Fruit fly (Drosophila melanogaster) whole organism, adult: ENCODE measurements around the gene CG7573.

Experiments used
- CG11617 ChIP-seq: fragments of 200-800 bp; sonication (Bioruptor generic); optimal IDR thresholded peaks from 2 replicates; lab custom pipeline; 2017; ENCODE audit warnings: mild to moderate bottlenecking, missing biosample characterization, missing genetic modification reagents, missing genetic modification characterization
- CG1620 ChIP-seq: fragments of 200-800 bp; sonication (Bioruptor generic); optimal IDR thresholded peaks from 2 replicates; lab custom pipeline; 2016; ENCODE audit warnings: missing biosample characterization, missing genetic modification characterization
- CG5204 ChIP-seq: fragments of 200-800 bp; sonication (Bioruptor generic); optimal IDR thresholded peaks from 2 replicates; lab custom pipeline; 2016; ENCODE audit warnings: missing biosample characterization, missing genetic modification characterization
- CG7045 ChIP-seq: fragments of 200-800 bp; sonication (Bioruptor generic); optimal IDR thresholded peaks from 2 replicates; lab custom pipeline; 2017; ENCODE audit warnings: missing biosample characterization, mild to moderate bottlenecking, missing genetic modification characterization
- Clk ChIP-seq: fragments of 200-800 bp; sonication (Bioruptor generic); optimal IDR thresholded peaks from 2 replicates; lab custom pipeline; 2017; ENCODE audit warnings: missing biosample characterization, missing genetic modification characterization
- Crg-1 ChIP-seq: fragments of 200-800 bp; sonication (Bioruptor generic); optimal IDR thresholded peaks from 2 replicates; lab custom pipeline; 2016; ENCODE audit warnings: missing biosample characterization, missing genetic modification characterization
- Mnt ChIP-seq: fragments of 200-800 bp; sonication (Bioruptor generic); optimal IDR thresholded peaks from 2 replicates; lab custom pipeline; 2016; ENCODE audit warnings: missing biosample characterization, mild to moderate bottlenecking, missing genetic modification characterization
- cnc ChIP-seq, 2 experiments: fragments of >200 bp; optimal IDR thresholded peaks; 2 replicates each; lab custom pipeline; 2017
- kay ChIP-seq: fragments of 200-800 bp; sonication (Bioruptor generic); peaks from one replicate; lab custom pipeline; 2016; ENCODE audit warnings: missing biosample characterization, missing genetic modification characterization, borderline replicate concordance

DNA sequence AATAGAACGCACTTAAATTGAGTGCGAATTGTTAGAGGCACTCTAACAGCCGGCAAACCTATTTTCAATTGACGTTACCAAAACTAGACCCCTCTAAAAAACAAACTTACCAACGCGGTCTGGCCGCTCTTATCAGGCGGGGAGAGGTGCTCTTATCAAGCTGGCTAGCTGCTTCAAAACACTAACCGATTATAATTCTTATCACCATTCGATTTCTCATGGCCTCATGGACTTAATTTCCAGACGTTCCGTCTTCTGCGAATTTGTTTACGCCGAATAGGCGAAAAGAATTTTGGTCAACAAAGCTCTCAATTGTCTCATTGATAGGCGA is 38.6 kb upstream of the CG7573 start:
- TF ChIP-seq CG11617 = no peak
- TF ChIP-seq Clk (GFP tag; lab: Kevin White, UChicago) = no peak
- TF ChIP-seq CG5204 (GFP tag; lab: Kevin White, UChicago) = no peak
- TF ChIP-seq CG1620 (GFP tag; lab: Kevin White, UChicago) = no peak
- TF ChIP-seq CG7045 (GFP tag; lab: Kevin White, UChicago) = no peak
- no peak for TF ChIP-seq kay (GFP tag; lab: Kevin White, UChicago)
- TF ChIP-seq cnc (optimal IDR thresholded peaks at IDR 0.05; lab: Kevin White, UChicago) = no peak
- TF ChIP-seq Mnt (GFP tag; lab: Kevin White, UChicago) = no peak
- TF ChIP-seq Crg-1 (GFP tag; lab: Kevin White, UChicago) = no peak
